Fruit fly (Drosophila melanogaster) whole organism, prepupa: Measurements from ENCODE around the gene CG34177.

Source experiments
- Blimp-1 ChIP-seq: fragments of 200-800 bp; sonication (Bioruptor generic); optimal IDR thresholded peaks from 3 replicates; lab custom pipeline; 2017; ENCODE audit warnings: missing biosample characterization, missing genetic modification characterization, mild to moderate bottlenecking, moderate library complexity, missing genetic modification reagents
- CG15336 ChIP-seq: fragments of 200-800 bp; sonication (Bioruptor generic); IDR thresholded peaks from 2 replicates; pipeline ENCODE4 v1.3.6; 2022; ENCODE audit warnings: missing biosample characterization, missing genetic modification characterization
- CG16779 ChIP-seq: fragments of 200-800 bp; sonication (Bioruptor generic); optimal IDR thresholded peaks from 3 replicates; lab custom pipeline; 2017; ENCODE audit warnings: missing biosample characterization, mild to moderate bottlenecking, missing genetic modification characterization
- CG31627 ChIP-seq: fragments of 200-800 bp; sonication (Bioruptor generic); optimal IDR thresholded peaks from 3 replicates; lab custom pipeline; 2016; ENCODE audit warnings: missing biosample characterization, missing genetic modification characterization
- CG6276 ChIP-seq: fragments of 200-800 bp; sonication (Bioruptor generic); optimal IDR thresholded peaks from 2 replicates; lab custom pipeline; 2017; ENCODE audit warnings: missing biosample characterization, mild to moderate bottlenecking, missing genetic modification characterization
- CG9139 ChIP-seq: fragments of 200-800 bp; sonication (Bioruptor generic); optimal IDR thresholded peaks from 3 replicates; lab custom pipeline; 2017; ENCODE audit warnings: missing biosample characterization, mild to moderate bottlenecking, missing genetic modification characterization
- Eip75B ChIP-seq: fragments of 200-800 bp; sonication (Bioruptor generic); optimal IDR thresholded peaks from 3 replicates; lab custom pipeline; 2016; ENCODE audit warnings: missing biosample characterization, missing genetic modification characterization
- Hr38 ChIP-seq: sonication (Bioruptor generic); optimal IDR thresholded peaks from 2 replicates; lab custom pipeline; 2016; ENCODE audit warnings: missing biosample characterization, missing genetic modification characterization
- Hr39 ChIP-seq: fragments of 200-800 bp; sonication (Bioruptor generic); optimal IDR thresholded peaks from 2 replicates; lab custom pipeline; 2016; ENCODE audit warnings: missing biosample characterization, missing genetic modification characterization
- Met ChIP-seq: fragments of 200-800 bp; sonication (Bioruptor generic); optimal IDR thresholded peaks from 3 replicates; lab custom pipeline; 2016; ENCODE audit warnings: missing biosample characterization, missing genetic modification characterization
- dsx ChIP-seq: fragments of 200-800 bp; optimal IDR thresholded peaks from 3 replicates; lab custom pipeline; 2019; ENCODE audit warnings: missing biosample characterization, mild to moderate bottlenecking, missing genetic modification characterization, moderate library complexity; ENCODE audit not compliant: poor library complexity, severe bottlenecking
- eg ChIP-seq: fragments of 200-800 bp; sonication (Bioruptor generic); IDR thresholded peaks from 3 replicates; pipeline ENCODE4 v1.3.6; 2022; ENCODE audit warnings: missing biosample characterization, missing genetic modification characterization
- fkh ChIP-seq: fragments of 200-800 bp; sonication (Bioruptor generic); optimal IDR thresholded peaks from 3 replicates; lab custom pipeline; 2017; ENCODE audit warnings: missing biosample characterization, mild to moderate bottlenecking, missing genetic modification characterization, moderate library complexity
- spab ChIP-seq: fragments of 200-800 bp; sonication (Bioruptor generic); optimal IDR thresholded peaks from 2 replicates; lab custom pipeline; 2017; ENCODE audit warnings: missing biosample characterization, mild to moderate bottlenecking, missing genetic modification characterization, missing genetic modification reagents

DNA sequence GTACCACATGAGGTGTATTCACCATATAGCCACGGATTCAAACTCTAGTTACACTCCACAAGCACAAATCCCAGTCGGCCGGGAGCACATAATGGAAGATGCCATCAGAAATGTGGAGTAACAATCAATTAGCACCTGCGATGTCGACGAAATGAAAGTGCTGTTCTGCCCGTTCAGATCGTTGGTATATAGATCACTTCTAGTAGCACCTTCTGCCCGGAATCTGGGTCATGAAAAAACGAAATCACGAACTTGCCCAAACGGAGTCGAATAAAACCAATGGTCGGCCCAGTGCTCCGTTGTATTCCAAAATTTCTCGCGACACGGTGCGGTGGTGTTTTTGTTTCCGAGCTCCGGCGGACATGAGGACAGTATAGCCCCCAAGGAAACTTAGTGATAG lies 33.1 kb upstream of the CG34177 start, which contains the start of gene CG33003:
- TF ChIP-seq CG15336 (GFP tag; lab: Robert Waterston, UW) = no peak
- no peak for TF ChIP-seq eg (GFP tag; lab: Robert Waterston, UW)
- TF ChIP-seq spab (GFP tag; lab: Kevin White, UChicago) = no peak
- TF ChIP-seq CG31627 = no peak
- no peak for TF ChIP-seq Hr39 (GFP tag; lab: Kevin White, UChicago)
- TF ChIP-seq Met (GFP tag; lab: Kevin White, UChicago) = no peak
- TF ChIP-seq CG6276 = no peak
- no peak for TF ChIP-seq Blimp-1 (GFP tag; lab: Kevin White, UChicago)
- no peak for TF ChIP-seq Eip75B (GFP tag; lab: Kevin White, UChicago)
- no peak for TF ChIP-seq fkh (GFP tag; lab: Kevin White, UChicago)
- TF ChIP-seq CG9139 (GFP tag; lab: Kevin White, UChicago) = no peak
- TF ChIP-seq CG16779 (tag; lab: Kevin White, UChicago) = no peak
- no peak for TF ChIP-seq dsx
- no peak for TF ChIP-seq Hr38
